Worm (Caenorhabditis elegans) whole organism, L4/young adult: ENCODE data around the gene kin-20.

Source experiments
- W03F9.2 ChIP-seq: fragments of 150-350 bp; optimal IDR thresholded peaks from 2 replicates; lab custom pipeline; 2014; ENCODE audit warnings: missing biosample characterization, missing genetic modification characterization
- dao-5 ChIP-seq: sonication (generic microtip); optimal IDR thresholded peaks from 2 replicates; lab custom pipeline; 2016; ENCODE audit warnings: missing genotype, missing genetic modification characterization, moderate library complexity, missing compliant biosample characterization
- him-1 ChIP-seq: sonication (generic microtip); optimal IDR thresholded peaks from 2 replicates; lab custom pipeline; 2016; ENCODE audit warnings: missing genotype, missing genetic modification reagents, missing genetic modification characterization, missing compliant biosample characterization

Gene kin-20

ce11 chrX:15300002-15300401 lies 22.4 kb upstream of the kin-20 start:
- no peak for TF ChIP-seq him-1 (tag; lab: Kevin White, UChicago)

ce11 chrX:15297396-15297827 lies 19.8 kb upstream of the kin-20 start:
- TF ChIP-seq W03F9.2 (tag; lab: Kevin White, UChicago) (no peak), him-1 (tag; lab: Kevin White, UChicago) (peak; percentile 28), dao-5 (tag; lab: Kevin White, UChicago) (peak; percentile 83)

- no peak for TF ChIP-seq him-1 (tag; lab: Kevin White, UChicago)
- no peak for TF ChIP-seq dao-5 (tag; lab: Kevin White, UChicago)
- TF ChIP-seq W03F9.2 (tag; lab: Kevin White, UChicago) = no peak
Observed at ce11 chrX:15285554-15285953, 8.0 kb upstream of the kin-20 start.

ce11 chrX:15283740-15284139 lies 6.2 kb upstream of the kin-20 start, which contains the start of gene jud-4:
Gene jud-4, plus strand, starts transcription at chrX:15284115.
- no peak for TF ChIP-seq W03F9.2 (tag; lab: Kevin White, UChicago)
- TF ChIP-seq him-1 (tag; lab: Kevin White, UChicago) = no peak
- TF ChIP-seq dao-5 (tag; lab: Kevin White, UChicago) = no peak

- TF ChIP-seq W03F9.2 (tag; lab: Kevin White, UChicago) = no peak
- TF ChIP-seq him-1 (tag; lab: Kevin White, UChicago) = no peak
- no peak for TF ChIP-seq dao-5 (tag; lab: Kevin White, UChicago)
Observed at ce11 chrX:15281248-15281647, 3.7 kb upstream of the kin-20 start.

- TF ChIP-seq W03F9.2 (tag; lab: Kevin White, UChicago) (no peak), dao-5 (tag; lab: Kevin White, UChicago) (no peak), him-1 (tag; lab: Kevin White, UChicago) (no peak)
Observed at ce11 chrX:15280318-15280717, 2.8 kb upstream of the kin-20 start.

ce11 chrX:15279301-15279700 lies 1.7 kb upstream of the kin-20 start:
- no peak for TF ChIP-seq dao-5 (tag; lab: Kevin White, UChicago)
- no peak for TF ChIP-seq him-1 (tag; lab: Kevin White, UChicago)
- TF ChIP-seq W03F9.2 (tag; lab: Kevin White, UChicago) = no peak

DNA sequence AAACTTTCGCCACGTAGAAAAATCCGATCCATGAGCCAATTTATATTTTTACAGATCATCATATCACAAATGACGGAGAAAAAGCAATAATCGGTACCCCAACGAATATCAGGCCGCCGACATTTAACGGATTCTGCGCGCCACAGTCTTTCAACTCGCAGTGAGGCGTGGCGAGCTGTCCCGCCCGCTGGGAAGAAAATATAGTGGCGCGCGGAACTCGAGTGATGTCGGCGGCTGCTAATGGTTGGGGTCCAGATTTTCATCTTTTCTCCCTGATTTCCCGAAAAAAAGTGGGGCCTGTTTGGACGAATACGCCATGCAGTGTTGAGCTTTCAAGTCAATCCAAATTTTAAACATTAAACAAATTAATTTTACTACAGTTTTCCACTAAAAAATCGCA lies 1.0 kb upstream of the kin-20 start:
- TF ChIP-seq dao-5 (tag; lab: Kevin White, UChicago) = no peak
- no peak for TF ChIP-seq him-1 (tag; lab: Kevin White, UChicago)
- TF ChIP-seq W03F9.2 (tag; lab: Kevin White, UChicago) = no peak

DNA sequence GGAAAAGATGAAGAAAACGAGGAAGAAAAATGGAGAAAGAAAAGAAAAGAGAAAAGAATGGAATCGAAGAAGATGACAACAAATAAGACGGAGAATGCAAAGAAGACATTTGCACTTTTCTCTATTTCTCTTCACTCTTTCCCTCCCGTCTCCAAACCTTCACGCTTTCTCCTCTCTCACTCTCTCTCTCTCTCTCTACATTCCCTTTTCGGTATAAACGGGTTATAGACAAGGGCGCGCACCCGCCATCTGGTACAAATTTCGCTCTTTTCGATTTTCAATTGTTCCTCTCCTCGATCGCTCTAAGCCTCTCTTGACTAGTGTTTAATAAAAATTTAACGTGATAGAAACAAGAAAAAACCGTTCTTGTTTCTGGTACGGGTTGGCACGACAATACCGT lies 790 bp downstream of the kin-20 start:
- TF ChIP-seq him-1 (tag; lab: Kevin White, UChicago) (no peak), W03F9.2 (tag; lab: Kevin White, UChicago) (peak; percentile 39)

DNA sequence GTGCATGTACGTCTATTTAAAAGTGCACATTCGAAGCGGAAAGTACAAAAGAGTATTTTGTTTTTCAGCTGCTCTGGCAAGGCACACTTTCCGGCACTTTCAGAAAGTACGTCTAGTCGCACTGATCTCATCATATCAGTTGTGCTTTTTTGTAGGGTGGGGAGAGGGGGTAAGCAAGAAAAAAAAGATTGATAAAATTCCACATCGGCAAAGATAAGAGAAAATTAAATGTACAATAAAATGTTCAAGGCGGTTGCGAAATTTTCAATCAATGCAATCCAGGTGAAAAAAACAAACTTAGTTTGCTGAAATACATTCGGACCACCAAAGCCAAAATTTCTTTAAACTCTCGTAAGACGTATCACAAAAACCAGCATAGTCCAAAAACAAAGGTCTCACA lies 1.3 kb downstream of the kin-20 start:
- TF ChIP-seq dao-5 (tag; lab: Kevin White, UChicago) (no peak), W03F9.2 (tag; lab: Kevin White, UChicago) (no peak), him-1 (tag; lab: Kevin White, UChicago) (no peak)

DNA sequence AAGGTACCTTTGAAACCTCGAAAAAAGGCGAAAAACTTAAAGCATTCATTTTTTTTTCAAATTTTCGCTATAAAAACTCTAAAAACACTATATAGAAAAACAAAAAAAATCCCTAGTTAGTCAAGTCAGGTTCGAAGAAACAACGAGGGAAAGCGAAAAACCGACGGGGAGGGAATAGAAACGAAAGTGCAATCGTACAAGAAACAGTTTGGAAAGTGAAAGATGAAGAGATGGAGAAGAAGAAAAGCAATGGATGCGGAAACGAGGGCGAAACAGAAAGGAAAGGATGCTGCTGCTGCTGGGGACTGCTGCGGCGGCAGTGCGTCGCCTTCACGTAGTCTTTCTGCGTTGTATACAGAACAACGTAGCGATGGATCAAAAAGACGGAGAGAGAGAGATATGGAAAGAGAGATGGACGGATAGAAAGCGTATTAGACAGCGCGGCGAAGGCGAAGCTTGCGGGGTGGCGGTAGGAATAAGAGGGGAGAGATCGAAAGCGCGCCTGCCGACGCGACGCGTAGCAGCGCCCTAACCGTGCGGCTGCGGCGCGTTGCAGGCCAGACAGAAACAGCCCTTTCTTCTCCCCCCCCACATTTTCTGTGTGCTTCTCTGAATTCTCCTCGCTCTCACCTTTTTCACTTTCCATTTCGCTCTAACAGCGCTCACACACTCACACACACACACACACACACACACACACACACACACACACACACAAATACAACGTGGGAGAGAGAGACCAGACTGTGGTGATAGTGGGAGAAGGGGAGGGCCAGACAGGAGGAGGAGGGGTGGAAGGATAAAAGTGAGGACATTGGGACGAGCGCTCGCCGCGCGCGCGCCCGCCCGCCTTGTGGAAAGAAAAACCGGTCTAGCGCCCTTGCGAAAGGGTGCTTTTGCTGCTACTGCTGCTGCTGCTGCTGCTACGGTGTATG lies 2.5 kb downstream of the kin-20 start:
- TF ChIP-seq him-1 (tag; lab: Kevin White, UChicago) = no peak
- TF ChIP-seq W03F9.2 (tag; lab: Kevin White, UChicago) = no peak
- no peak for TF ChIP-seq dao-5 (tag; lab: Kevin White, UChicago)

ce11 chrX:15274079-15274478 lies 3.5 kb downstream of the kin-20 start:
- TF ChIP-seq him-1 (tag; lab: Kevin White, UChicago) = no peak
- TF ChIP-seq dao-5 (tag; lab: Kevin White, UChicago) = no peak
- no peak for TF ChIP-seq W03F9.2 (tag; lab: Kevin White, UChicago)

- TF ChIP-seq dao-5 (tag; lab: Kevin White, UChicago) (no peak), W03F9.2 (tag; lab: Kevin White, UChicago) (no peak)
Observed at ce11 chrX:15272925-15273324, 4.6 kb downstream of the kin-20 start.

ce11 chrX:15270656-15271055 lies 6.9 kb downstream of the kin-20 start:
- no peak for TF ChIP-seq dao-5 (tag; lab: Kevin White, UChicago)
- no peak for TF ChIP-seq him-1 (tag; lab: Kevin White, UChicago)
- no peak for TF ChIP-seq W03F9.2 (tag; lab: Kevin White, UChicago)
